Worm (Caenorhabditis elegans) whole organism, L4 larva: ENCODE data around the gene dep-1.

Experiments used
- ces-1 ChIP-seq: fragments of 150-350 bp; sonication (generic microtip); optimal IDR thresholded peaks from 4 replicates; lab custom pipeline; 2014; ENCODE audit warnings: missing biosample characterization, missing genetic modification reagents, missing genetic modification characterization
- dpl-1 ChIP-seq: fragments of 150-350 bp; optimal IDR thresholded peaks from 2 replicates; lab custom pipeline; 2014; ENCODE audit warnings: missing biosample characterization, missing genetic modification reagents, missing genetic modification characterization
- fos-1 ChIP-seq: fragments of 150-350 bp; optimal IDR thresholded peaks from 2 replicates; lab custom pipeline; 2014; ENCODE audit warnings: missing biosample characterization, missing genetic modification characterization
- lir-3 ChIP-seq: sonication (generic microtip); optimal IDR thresholded peaks from 2 replicates; lab custom pipeline; 2016; ENCODE audit warnings: mild to moderate bottlenecking, missing genetic modification characterization, missing compliant biosample characterization
- mdl-1 ChIP-seq, 2 experiments: fragments of 150-350 bp in 1 of 2; sonication (generic microtip) in 1 of 2; optimal IDR thresholded peaks; 2 replicates each; lab custom pipeline; 2014 to 2017; ENCODE audit warnings: missing biosample characterization in 2 of 2, missing genetic modification characterization in 2 of 2
- pha-4 ChIP-seq, 2 experiments: fragments of 150-350 bp in 1 of 2; fragments of 200-800 bp in 1 of 2; sonication (Bioruptor generic) in 1 of 2; IDR thresholded peaks in 1 of 2; optimal IDR thresholded peaks in 1 of 2; 2 replicates each; pipeline versions ENCODE4 v1.3.6 to Lab custom; 2014 to 2022; ENCODE audit warnings: missing genetic modification characterization in 2 of 2, missing genetic modification reagents in 2 of 2, missing biosample characterization in 1 of 2, missing compliant biosample characterization in 1 of 2
- unc-62 ChIP-seq, 3 experiments: fragments of 150-350 bp in 1 of 3; sonication (generic microtip); optimal IDR thresholded peaks in 2 of 3; peaks in 1 of 3; 1 replicate in 1 of 3; 2 replicates in 2 of 3; lab custom pipeline; 2014 to 2017; ENCODE audit warnings: missing biosample characterization in 3 of 3, missing genetic modification characterization in 3 of 3, missing genetic modification reagents in 3 of 3, missing genotype in 1 of 3

DNA sequence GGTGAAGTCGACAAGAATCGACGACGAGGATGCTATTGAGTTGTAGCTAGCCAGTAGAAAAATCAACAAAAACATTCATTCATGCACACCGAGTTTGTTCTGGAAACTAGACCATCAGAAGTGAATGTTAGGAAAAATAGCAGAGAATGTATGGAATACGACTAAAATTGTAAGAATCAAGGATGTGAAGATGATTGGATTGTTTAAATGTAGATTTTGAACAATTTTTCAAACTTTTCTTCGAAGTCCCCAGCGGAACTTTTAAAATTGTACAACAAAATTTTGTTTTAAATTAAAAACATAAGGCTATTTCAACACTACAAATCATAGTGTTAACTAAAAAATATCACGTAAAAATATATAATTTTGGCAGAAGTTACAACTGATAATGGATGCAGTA lies 36.9 kb downstream of the dep-1 start, which contains the start of gene C18E9.7:
- TF ChIP-seq unc-62 (GFP tag; optimal IDR thresholded peaks at IDR 0.05 in 1 of 2; lab: Kevin White, UChicago) (no peak), unc-62 (tag; optimal IDR thresholded peaks at IDR 0.05; lab: Kevin White, UChicago) (no peak), fos-1 (tag; lab: Kevin White, UChicago) (no peak), lir-3 (tag; lab: Kevin White, UChicago) (no peak), dpl-1 (GFP tag; lab: Kevin White, UChicago) (no peak), mdl-1 (tag; optimal IDR thresholded peaks at IDR 0.05; lab: Kevin White, UChicago) (no peak), ces-1 (no peak), pha-4 (GFP tag; IDR thresholded peaks at IDR 0.05; lab: Robert Waterston, UW) (no peak), pha-4 (tag; optimal IDR thresholded peaks at IDR 0.05; lab: Kevin White, UChicago) (no peak)
